Worm (Caenorhabditis elegans) whole organism, L1 larva: ENCODE data around the gene Y54E2A.7.

Experiments used
- ama-1 ChIP-seq: fragments of 150-350 bp; optimal IDR thresholded peaks from 2 replicates; lab custom pipeline; 2014
- ceh-82 ChIP-seq, 3 experiments: fragments of 150-350 bp in 1 of 3; sonication (generic microtip) in 2 of 3; optimal IDR thresholded peaks; 2 replicates each; lab custom pipeline; 2014 to 2017; ENCODE audit warnings: missing biosample characterization in 3 of 3, missing genetic modification characterization in 3 of 3
- dpl-1 ChIP-seq, 3 experiments: fragments of 150-350 bp in 2 of 3; sonication (generic microtip) in 1 of 3; optimal IDR thresholded peaks; 2 replicates each; lab custom pipeline; 2014 to 2017; ENCODE audit warnings: missing biosample characterization in 3 of 3, missing genetic modification characterization in 3 of 3, missing genetic modification reagents in 3 of 3
- dsc-1 ChIP-seq: sonication (generic microtip); optimal IDR thresholded peaks from 2 replicates; lab custom pipeline; 2016; ENCODE audit warnings: mild to moderate bottlenecking, missing genetic modification characterization, missing compliant biosample characterization
- egl-27 ChIP-seq, 2 experiments: fragments of 150-350 bp in 1 of 2; sonication (generic microtip); optimal IDR thresholded peaks; 3 replicates each; lab custom pipeline; 2017 to 2018; ENCODE audit warnings: missing biosample characterization in 2 of 2, missing genetic modification characterization in 2 of 2, missing genetic modification reagents in 2 of 2
- nhr-85 ChIP-seq: sonication (generic microtip); peaks from one replicate; lab custom pipeline; 2016; ENCODE audit warnings: missing genetic modification characterization, inconsistent platforms, missing compliant biosample characterization
- tbx-2 ChIP-seq: sonication (generic microtip); optimal IDR thresholded peaks from 2 replicates; lab custom pipeline; 2016; ENCODE audit warnings: missing genetic modification characterization, missing compliant biosample characterization
- ztf-11 ChIP-seq, 2 experiments: sonication (generic microtip); optimal IDR thresholded peaks; 2 replicates each; lab custom pipeline; 2016 to 2017; ENCODE audit warnings: missing genetic modification characterization in 2 of 2, missing biosample characterization in 1 of 2, missing compliant biosample characterization in 1 of 2

- TF ChIP-seq nhr-85 (tag; lab: Kevin White, UChicago) (no peak), tbx-2 (tag; lab: Kevin White, UChicago) (no peak), ztf-11 (tag; optimal IDR thresholded peaks at IDR 0.05; lab: Kevin White, UChicago) (no peak), ama-1 (lab: Kevin White, UChicago) (no peak), ceh-82 (tag; optimal IDR thresholded peaks at IDR 0.05; lab: Kevin White, UChicago) (no peak), egl-27 (tag; optimal IDR thresholded peaks at IDR 0.05; lab: Kevin White, UChicago) (no peak), dpl-1 (GFP tag; optimal IDR thresholded peaks at IDR 0.05; lab: Kevin White, UChicago) (no peak), dsc-1 (tag; lab: Kevin White, UChicago) (no peak)
Measured at ce11 chrII:14811472-14811871, 38.7 kb upstream of the Y54E2A.7 start.
